Fruit fly (Drosophila melanogaster) whole organism, larva: ENCODE results near the gene ng1.
A peak's percentile ranks its signal among the peaks of the same experiment; 100 is the strongest.
"Not testable (repeated sequence)": the region's sequence is repeated elsewhere in the genome, so short reads cannot be mapped to it uniquely, and the experiment has no call there.

Experiments used
- noc ChIP-seq: fragments of 200-800 bp; sonication (Bioruptor generic); optimal IDR thresholded peaks from 3 replicates; lab custom pipeline; 2019; ENCODE audit warnings: missing biosample characterization, mild to moderate bottlenecking, missing genetic modification characterization, moderate library complexity

Gene ng1

dm6 chrX:3241984-3242462, at the start of gene ng1, which contains the start of gene ng3:
ng1 (plus strand) TSS chrX:3242412.
ng3 (minus strand) TSS chrX:3242084.
- no peak for TF ChIP-seq noc

- TF ChIP-seq noc: no peak
These were observed 48.4 kb upstream of the ng1 start for dm6 chrX:3193774-3194173.

dm6 chrX:3205887-3206794, 36.1 kb upstream of the ng1 start:
- no peak for TF ChIP-seq noc

dm6 chrX:3233683-3234082, 8.5 kb upstream of the ng1 start:
- TF ChIP-seq noc: no peak

dm6 chrX:3236586-3236985, 5.6 kb upstream of the ng1 start, which contains the start of gene CG14265:
CG14265 (minus strand) TSS chrX:3236686.
- TF ChIP-seq noc: no peak

dm6 chrX:3240471-3240870, 1.7 kb upstream of the ng1 start, which contains the start of gene ng2:
ng2 (minus strand) TSS chrX:3240571.
- TF ChIP-seq noc: not testable (repeated sequence)

- TF ChIP-seq noc: no peak
These were observed 1.9 kb downstream of the ng1 start, which contains the start of gene ng4 for dm6 chrX:3244120-3244519. ng4 (minus strand) TSS chrX:3244220.

- no peak for TF ChIP-seq noc
These were observed 7.0 kb downstream of the ng1 start, which contains the start of gene Pig1 for dm6 chrX:3249189-3249588. Pig1 (minus strand) TSS chrX:3249289.

- TF ChIP-seq noc: no peak
These were observed 7.6 kb downstream of the ng1 start, which contains the start of gene Sgs4 for dm6 chrX:3249789-3250188. Sgs4 (plus strand) TSS chrX:3250089.

- TF ChIP-seq noc: peak; percentile 93
These were observed 13.5 kb downstream of the ng1 start for dm6 chrX:3255569-3256309.

dm6 chrX:3260536-3260935, 18.3 kb downstream of the ng1 start:
- peak; percentile 44 for TF ChIP-seq noc

- TF ChIP-seq noc: peak; percentile 69
These were observed 23.6 kb downstream of the ng1 start for dm6 chrX:3265828-3266227.

dm6 chrX:3273557-3273956, 31.3 kb downstream of the ng1 start:
- peak; percentile 43 for TF ChIP-seq noc

- no peak for TF ChIP-seq noc
These were observed 39.7 kb downstream of the ng1 start for dm6 chrX:3281958-3282357.

dm6 chrX:3288247-3288838, 46.1 kb downstream of the ng1 start:
- TF ChIP-seq noc: no peak

dm6 chrX:3288909-3289706, 46.9 kb downstream of the ng1 start:
- no peak for TF ChIP-seq noc
